Worm (Caenorhabditis elegans): ENCODE data around the gene tag-314.

DNA sequence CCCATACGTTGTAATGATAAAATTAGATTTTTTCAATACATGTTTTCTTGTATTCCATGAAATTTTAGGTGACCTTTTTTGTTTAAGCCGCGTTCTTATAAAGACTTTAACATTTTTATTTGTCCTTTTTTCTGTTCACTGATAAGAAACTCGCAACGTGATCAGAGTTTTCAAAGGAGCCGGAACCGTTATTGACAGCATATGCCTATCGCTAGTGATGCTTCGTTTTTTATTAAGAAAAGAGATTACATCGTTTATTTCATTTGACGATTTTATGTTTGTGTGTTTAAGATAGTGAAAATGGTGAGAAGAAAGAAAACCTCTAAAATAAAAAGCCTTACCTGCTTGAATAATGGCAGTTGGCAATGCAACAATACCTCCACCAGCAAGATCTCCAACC, 4.1 kb upstream of the tag-314 start:
- TF ChIP-seq ama-1 (optimal IDR thresholded peaks at IDR 0.05) (no peak), unc-55 (GFP tag; optimal IDR thresholded peaks at IDR 0.05) (no peak), ceh-6 (GFP tag; optimal IDR thresholded peaks at IDR 0.05) (no peak), nhr-11 (tag; optimal IDR thresholded peaks at IDR 0.05) (no peak), Y22D7AL.16 (tag; optimal IDR thresholded peaks at IDR 0.05) (no peak), F13H6.1 (tag; optimal IDR thresholded peaks at IDR 0.05) (no peak)
